Worm (Caenorhabditis elegans) whole organism, late embryonic: ENCODE measurements around the gene ndub-11.
A peak's percentile ranks its signal among the peaks of the same experiment; 100 is the strongest.

Experiments used
- F13H6.1 ChIP-seq: sonication (generic microtip); optimal IDR thresholded peaks from 2 replicates; lab custom pipeline; 2016; ENCODE audit warnings: missing genetic modification characterization, missing compliant biosample characterization
- K02D7.2 ChIP-seq: sonication (generic microtip); optimal IDR thresholded peaks from 2 replicates; lab custom pipeline; 2017; ENCODE audit warnings: mild to moderate bottlenecking, missing genetic modification characterization, missing compliant biosample characterization
- K09A11.1 ChIP-seq: sonication (generic microtip); optimal IDR thresholded peaks from 2 replicates; lab custom pipeline; 2017; ENCODE audit warnings: antibody characterized with exemption, mild to moderate bottlenecking, missing genetic modification characterization, missing compliant biosample characterization; ENCODE audit not compliant: insufficient read depth
- T23F11.4 ChIP-seq: fragments of 200-800 bp; sonication (Bioruptor generic); optimal IDR thresholded peaks from 2 replicates; lab custom pipeline; 2018; ENCODE audit warnings: mild to moderate bottlenecking, missing genetic modification characterization, missing compliant biosample characterization
- Y22D7AL.16 ChIP-seq: sonication (generic microtip); optimal IDR thresholded peaks from 2 replicates; lab custom pipeline; 2016; ENCODE audit warnings: missing genetic modification characterization, missing compliant biosample characterization
- ahr-1 ChIP-seq: sonication (generic microtip); optimal IDR thresholded peaks from 2 replicates; lab custom pipeline; 2016; ENCODE audit warnings: missing genetic modification characterization, missing compliant biosample characterization
- ama-1 ChIP-seq: fragments of 150-350 bp; optimal IDR thresholded peaks from 2 replicates; lab custom pipeline; 2014
- ceh-14 ChIP-seq: sonication (generic microtip); optimal IDR thresholded peaks from 2 replicates; lab custom pipeline; 2016; ENCODE audit warnings: missing genotype, missing genetic modification characterization, missing compliant biosample characterization
- ceh-18 ChIP-seq: sonication (generic microtip); optimal IDR thresholded peaks from 2 replicates; lab custom pipeline; 2016; ENCODE audit warnings: missing genetic modification characterization, missing compliant biosample characterization
- ceh-30 ChIP-seq: fragments of 150-350 bp; optimal IDR thresholded peaks from 2 replicates; lab custom pipeline; 2014; ENCODE audit warnings: missing biosample characterization, missing genetic modification characterization
- ceh-34 ChIP-seq: sonication (generic microtip); optimal IDR thresholded peaks from 2 replicates; lab custom pipeline; 2016; ENCODE audit warnings: mild to moderate bottlenecking, missing genetic modification characterization, missing compliant biosample characterization
- ceh-45 ChIP-seq: fragments of 200-800 bp; sonication (Bioruptor generic); IDR thresholded peaks from 2 replicates; pipeline ENCODE4 v1.3.6; 2022; ENCODE audit warnings: missing genetic modification reagents, missing genetic modification characterization, missing compliant biosample characterization
- che-1 ChIP-seq: sonication (generic microtip); optimal IDR thresholded peaks from 2 replicates; lab custom pipeline; 2016; ENCODE audit warnings: mild to moderate bottlenecking, missing genetic modification characterization, missing compliant biosample characterization
- elt-2 ChIP-seq: sonication (generic microtip); optimal IDR thresholded peaks from 2 replicates; lab custom pipeline; 2016; ENCODE audit warnings: missing genetic modification reagents, missing genetic modification characterization, missing compliant biosample characterization
- elt-4 ChIP-seq: sonication (generic microtip); optimal IDR thresholded peaks from 2 replicates; lab custom pipeline; 2016; ENCODE audit warnings: missing genetic modification characterization, missing compliant biosample characterization
- fkh-10 ChIP-seq: fragments of 150-350 bp; optimal IDR thresholded peaks from 2 replicates; lab custom pipeline; 2014; ENCODE audit warnings: missing biosample characterization, missing genetic modification reagents, missing genetic modification characterization
- hlh-13 ChIP-seq: fragments of 200-800 bp; sonication (Bioruptor generic); optimal IDR thresholded peaks from 2 replicates; lab custom pipeline; 2018; ENCODE audit warnings: mild to moderate bottlenecking, missing genetic modification characterization, missing compliant biosample characterization
- hlh-30 ChIP-seq: sonication (generic microtip); optimal IDR thresholded peaks from 2 replicates; lab custom pipeline; 2017; ENCODE audit warnings: antibody characterized with exemption, missing genetic modification characterization, missing compliant biosample characterization; ENCODE audit not compliant: insufficient read depth
- hlh-8 ChIP-seq: sonication (generic microtip); optimal IDR thresholded peaks from 2 replicates; lab custom pipeline; 2016; ENCODE audit warnings: missing genotype, missing genetic modification characterization, missing compliant biosample characterization
- nfya-1 ChIP-seq: sonication (generic microtip); optimal IDR thresholded peaks from 2 replicates; lab custom pipeline; 2017; ENCODE audit warnings: missing genetic modification characterization, mild to moderate bottlenecking, missing compliant biosample characterization, antibody characterized with exemption, moderate library complexity
- nhr-232 ChIP-seq: sonication (generic microtip); optimal IDR thresholded peaks from 2 replicates; lab custom pipeline; 2016; ENCODE audit warnings: missing genetic modification characterization, missing compliant biosample characterization
- odd-2 ChIP-seq: sonication (generic microtip); optimal IDR thresholded peaks from 2 replicates; lab custom pipeline; 2017; ENCODE audit warnings: antibody characterized with exemption, mild to moderate bottlenecking, missing genetic modification characterization, missing compliant biosample characterization
- pag-3 ChIP-seq: sonication (generic microtip); optimal IDR thresholded peaks from 2 replicates; lab custom pipeline; 2016; ENCODE audit warnings: missing compliant biosample characterization, missing genetic modification characterization, borderline replicate concordance
- pat-9 ChIP-seq: fragments of 200-800 bp; sonication (Bioruptor generic); optimal IDR thresholded peaks from 2 replicates; lab custom pipeline; 2018; ENCODE audit warnings: mild to moderate bottlenecking, missing genetic modification characterization, moderate library complexity, missing compliant biosample characterization
- pros-1 ChIP-seq: fragments of 150-350 bp; optimal IDR thresholded peaks from 2 replicates; lab custom pipeline; 2014; ENCODE audit warnings: missing biosample characterization, missing genetic modification reagents, missing genetic modification characterization
- ref-2 ChIP-seq: sonication (generic microtip); optimal IDR thresholded peaks from 2 replicates; lab custom pipeline; 2016; ENCODE audit warnings: missing genetic modification characterization, missing compliant biosample characterization
- sox-4 ChIP-seq: sonication (generic microtip); optimal IDR thresholded peaks from 2 replicates; lab custom pipeline; 2017; ENCODE audit warnings: mild to moderate bottlenecking, missing genetic modification characterization, inconsistent platforms, missing compliant biosample characterization
- tbx-7 ChIP-seq: sonication (generic microtip); optimal IDR thresholded peaks from 2 replicates; lab custom pipeline; 2016; ENCODE audit warnings: missing genotype, missing genetic modification characterization, missing compliant biosample characterization
- ttx-3 ChIP-seq: sonication (generic microtip); optimal IDR thresholded peaks from 2 replicates; lab custom pipeline; 2016; ENCODE audit warnings: missing genetic modification reagents, missing genetic modification characterization, missing compliant biosample characterization
- unc-42 ChIP-seq: sonication (generic microtip); optimal IDR thresholded peaks from 2 replicates; lab custom pipeline; 2016; ENCODE audit warnings: missing genotype, missing genetic modification characterization, missing compliant biosample characterization
- unc-55 ChIP-seq: sonication (generic microtip); optimal IDR thresholded peaks from 2 replicates; lab custom pipeline; 2017; ENCODE audit warnings: missing biosample characterization, missing genetic modification reagents, missing genetic modification characterization
- zip-5 ChIP-seq: sonication (generic microtip); optimal IDR thresholded peaks from 2 replicates; lab custom pipeline; 2016; ENCODE audit warnings: missing genetic modification characterization, missing compliant biosample characterization

The ndub-11 gene

ce11 chrIV:8105083-8105482, 24.9 kb downstream of the ndub-11 start:
- TF ChIP-seq sox-4 (tag; lab: Kevin White, UChicago), result no peak
- TF ChIP-seq T23F11.4 (GFP tag; lab: Kevin White, UChicago), result no peak
- TF ChIP-seq ttx-3, result no peak
- TF ChIP-seq pat-9 (tag; lab: Kevin White, UChicago), result no peak
- no peak for TF ChIP-seq nfya-1
- TF ChIP-seq ceh-45 (GFP tag; lab: Robert Waterston, UW), result no peak
- no peak for TF ChIP-seq ceh-14
- TF ChIP-seq hlh-30 (tag; lab: Kevin White, UChicago), result no peak
- no peak for TF ChIP-seq hlh-13 (GFP tag; lab: Kevin White, UChicago)
- TF ChIP-seq zip-5, result no peak
- TF ChIP-seq pag-3 (tag; lab: Kevin White, UChicago), result no peak
- no peak for TF ChIP-seq elt-2 (tag; lab: Kevin White, UChicago)
- no peak for TF ChIP-seq pros-1
- TF ChIP-seq ceh-30, result no peak
- TF ChIP-seq hlh-8 (tag; lab: Kevin White, UChicago), result no peak
- no peak for TF ChIP-seq elt-4
- TF ChIP-seq K09A11.1 (tag; lab: Kevin White, UChicago), result no peak
- no peak for TF ChIP-seq odd-2 (tag; lab: Kevin White, UChicago)

ce11 chrIV:8103196-8103595, 26.8 kb downstream of the ndub-11 start:
- TF ChIP-seq unc-55 (GFP tag; lab: Kevin White, UChicago), result peak; percentile 28
- TF ChIP-seq ceh-34, result no peak

ce11 chrIV:8102231-8102630, 27.8 kb downstream of the ndub-11 start, which contains the start of gene Y42H9AR.5:
Y42H9AR.5 (plus strand) TSS chrIV:8102531.
- peak; percentile 82 for TF ChIP-seq elt-2 (tag; lab: Kevin White, UChicago)
- no peak for TF ChIP-seq ceh-18 (tag; lab: Kevin White, UChicago)
- TF ChIP-seq unc-42, result no peak
- no peak for TF ChIP-seq F13H6.1 (tag; lab: Kevin White, UChicago)
- no peak for TF ChIP-seq nhr-232 (tag; lab: Kevin White, UChicago)
- no peak for TF ChIP-seq ref-2 (tag; lab: Kevin White, UChicago)

ce11 chrIV:8099601-8100000, 30.4 kb downstream of the ndub-11 start, which contains the start of gene Y42H9AR.2:
Y42H9AR.2 (plus strand) TSS chrIV:8099901.
- TF ChIP-seq ceh-45 (GFP tag; lab: Robert Waterston, UW) (no peak), sox-4 (tag; lab: Kevin White, UChicago) (no peak), che-1 (tag; lab: Kevin White, UChicago) (no peak)

- peak; percentile 7 for TF ChIP-seq unc-42
- no peak for TF ChIP-seq ahr-1 (tag; lab: Kevin White, UChicago)
Observed at ce11 chrIV:8096375-8096774, 33.7 kb downstream of the ndub-11 start.

ce11 chrIV:8091539-8091938, 38.5 kb downstream of the ndub-11 start:
- TF ChIP-seq fkh-10 (GFP tag; lab: Kevin White, UChicago) (no peak), tbx-7 (no peak)

ce11 chrIV:8086552-8086951, 43.5 kb downstream of the ndub-11 start, which contains the start of gene nsy-7:
nsy-7 (minus strand) TSS chrIV:8086652.
- TF ChIP-seq Y22D7AL.16 (tag; lab: Kevin White, UChicago), result no peak
- no peak for TF ChIP-seq ama-1 (lab: Kevin White, UChicago)
- no peak for TF ChIP-seq K02D7.2 (tag; lab: Kevin White, UChicago)
- no peak for TF ChIP-seq nhr-232 (tag; lab: Kevin White, UChicago)
- TF ChIP-seq odd-2 (tag; lab: Kevin White, UChicago), result no peak
- no peak for TF ChIP-seq che-1 (tag; lab: Kevin White, UChicago)
- TF ChIP-seq pros-1, result no peak
